Worm (Caenorhabditis elegans) whole organism, L4 larva: ENCODE data around the gene gvd-1.

Experiments used
- F26F4.8 ChIP-seq: fragments of 200-800 bp; sonication (Bioruptor generic); conservative IDR thresholded peaks from 2 replicates; pipeline ENCODE4 v1.3.6; 2022; ENCODE audit warnings: missing genetic modification characterization, missing compliant biosample characterization
- F37D6.2 ChIP-seq: sonication (generic microtip); optimal IDR thresholded peaks from 2 replicates; lab custom pipeline; 2016; ENCODE audit warnings: mild to moderate bottlenecking, missing genetic modification characterization, missing compliant biosample characterization
- T20F7.1 ChIP-seq: fragments of 200-800 bp; sonication (Bioruptor generic); optimal IDR thresholded peaks from 2 replicates; lab custom pipeline; 2018; ENCODE audit warnings: mild to moderate bottlenecking, missing genetic modification characterization, missing compliant biosample characterization
- Y48G9A.11 ChIP-seq: fragments of 200-800 bp; sonication (Bioruptor generic); IDR thresholded peaks from 2 replicates; pipeline ENCODE4 v1.3.6; 2022; ENCODE audit warnings: missing genetic modification reagents, missing genetic modification characterization, missing compliant biosample characterization
- Y5F2A.4 ChIP-seq: fragments of 200-800 bp; sonication (Bioruptor generic); optimal IDR thresholded peaks from 2 replicates; lab custom pipeline; 2018; ENCODE audit warnings: mild to moderate bottlenecking, missing genetic modification characterization, missing compliant biosample characterization
- ZK337.2 ChIP-seq: fragments of 200-800 bp; sonication (Bioruptor generic); IDR thresholded peaks from 2 replicates; pipeline ENCODE4 v1.3.6; 2022; ENCODE audit warnings: missing genetic modification reagents, missing genetic modification characterization, missing compliant biosample characterization
- ZK546.5 ChIP-seq, 2 experiments: sonication (generic microtip); optimal IDR thresholded peaks; 2 replicates each; lab custom pipeline; 2017; ENCODE audit warnings: missing biosample characterization in 2 of 2, missing genetic modification characterization in 2 of 2
- aha-1 ChIP-seq: fragments of 150-350 bp; peaks from one replicate; lab custom pipeline; 2014; ENCODE audit warnings: missing biosample characterization, missing genetic modification characterization
- aly-2 ChIP-seq: sonication (generic microtip); optimal IDR thresholded peaks from 2 replicates; lab custom pipeline; 2018; ENCODE audit warnings: missing biosample characterization, missing genetic modification characterization
- ama-1 ChIP-seq: fragments of 150-350 bp; optimal IDR thresholded peaks from 2 replicates; lab custom pipeline; 2014; ENCODE audit warnings: inconsistent platforms, mixed read lengths
- arid-1 ChIP-seq: fragments of 200-800 bp; sonication (Bioruptor generic); conservative IDR thresholded peaks from 2 replicates; pipeline ENCODE4 v1.3.6; 2022; ENCODE audit warnings: missing genetic modification reagents, missing genetic modification characterization, missing compliant biosample characterization
- ceh-62 ChIP-seq: sonication (generic microtip); optimal IDR thresholded peaks from 2 replicates; lab custom pipeline; 2017; ENCODE audit warnings: missing biosample characterization, missing genetic modification characterization
- daf-19 ChIP-seq: fragments of 200-800 bp; sonication (Bioruptor generic); conservative IDR thresholded peaks from 2 replicates; pipeline ENCODE4 v1.3.6; 2022; ENCODE audit warnings: missing genetic modification characterization, missing compliant biosample characterization
- dmd-6 ChIP-seq: fragments of 200-800 bp; sonication (Bioruptor generic); IDR thresholded peaks from 2 replicates; pipeline ENCODE4 v1.3.6; 2022; ENCODE audit warnings: missing genetic modification reagents, missing genetic modification characterization, missing compliant biosample characterization
- dmd-9 ChIP-seq: fragments of 200-800 bp; sonication (Bioruptor generic); IDR thresholded peaks from 2 replicates; pipeline ENCODE4 v1.3.6; 2022; ENCODE audit warnings: missing genetic modification reagents, missing genetic modification characterization, missing compliant biosample characterization
- duxl-1 ChIP-seq: sonication (generic microtip); optimal IDR thresholded peaks from 2 replicates; lab custom pipeline; 2016; ENCODE audit warnings: mild to moderate bottlenecking, missing genetic modification characterization, moderate library complexity, missing compliant biosample characterization; ENCODE audit not compliant: poor library complexity
- egl-27 ChIP-seq: sonication (generic microtip); optimal IDR thresholded peaks from 3 replicates; lab custom pipeline; 2017; ENCODE audit warnings: missing biosample characterization, missing genetic modification reagents, missing genetic modification characterization
- egl-43 ChIP-seq: fragments of 200-800 bp; sonication (Bioruptor generic); IDR thresholded peaks from 2 replicates; pipeline ENCODE4 v1.3.6; 2022; ENCODE audit warnings: missing genetic modification reagents, missing genetic modification characterization, missing compliant biosample characterization
- fkh-10 ChIP-seq: fragments of 150-350 bp; optimal IDR thresholded peaks from 2 replicates; lab custom pipeline; 2014; ENCODE audit warnings: missing biosample characterization, missing genetic modification reagents, missing genetic modification characterization
- lim-7 ChIP-seq: fragments of 200-800 bp; sonication (Bioruptor generic); IDR thresholded peaks from 2 replicates; pipeline ENCODE4 v1.3.6; 2022; ENCODE audit warnings: missing genetic modification characterization, missing compliant biosample characterization
- lin-1 ChIP-seq: fragments of 200-800 bp; sonication (Bioruptor generic); IDR thresholded peaks from 2 replicates; pipeline ENCODE4 v1.3.6; 2022; ENCODE audit warnings: missing genetic modification reagents, missing genetic modification characterization, missing compliant biosample characterization
- lin-13 ChIP-seq: fragments of 150-350 bp; optimal IDR thresholded peaks from 2 replicates; lab custom pipeline; 2014; ENCODE audit warnings: missing biosample characterization, missing genetic modification reagents, missing genetic modification characterization
- lin-29 ChIP-seq: fragments of 200-800 bp; sonication (Bioruptor generic); IDR thresholded peaks from 2 replicates; pipeline ENCODE4 v1.3.6; 2022; ENCODE audit warnings: missing genetic modification reagents, missing genetic modification characterization, missing compliant biosample characterization
- lir-3 ChIP-seq: sonication (generic microtip); optimal IDR thresholded peaks from 2 replicates; lab custom pipeline; 2016; ENCODE audit warnings: mild to moderate bottlenecking, missing genetic modification characterization, missing compliant biosample characterization
- lsy-2 ChIP-seq, 2 experiments: fragments of 150-350 bp in 1 of 2; sonication (generic microtip) in 1 of 2; optimal IDR thresholded peaks; 2 replicates each; lab custom pipeline; 2014 to 2017; ENCODE audit warnings: missing biosample characterization in 2 of 2, missing genetic modification characterization in 2 of 2
- madf-5 ChIP-seq, 2 experiments: fragments of 200-800 bp; sonication (Bioruptor generic); IDR thresholded peaks; 2 replicates each; pipeline ENCODE4 v1.3.6; 2022; ENCODE audit warnings: missing compliant biosample characterization in 2 of 2, missing genetic modification characterization in 2 of 2
- mdt-29 ChIP-seq: fragments of 200-800 bp; sonication (Bioruptor generic); IDR thresholded peaks from 2 replicates; pipeline ENCODE4 v1.3.6; 2022; ENCODE audit warnings: missing genetic modification reagents, missing genetic modification characterization, missing compliant biosample characterization
- mes-2 ChIP-seq: sonication (generic microtip); optimal IDR thresholded peaks from 2 replicates; lab custom pipeline; 2016; ENCODE audit warnings: missing genotype, mild to moderate bottlenecking, missing genetic modification characterization, missing compliant biosample characterization; ENCODE audit not compliant: poor library complexity, severe bottlenecking
- nhr-10 ChIP-seq: fragments of 150-350 bp; optimal IDR thresholded peaks from 2 replicates; lab custom pipeline; 2014; ENCODE audit warnings: missing biosample characterization, missing genetic modification characterization
- nhr-111 ChIP-seq: fragments of 200-800 bp; sonication (Bioruptor generic); optimal IDR thresholded peaks from 2 replicates; lab custom pipeline; 2018; ENCODE audit warnings: mild to moderate bottlenecking, missing genetic modification characterization, missing compliant biosample characterization
- nhr-237 ChIP-seq: sonication (generic microtip); optimal IDR thresholded peaks from 2 replicates; lab custom pipeline; 2017; ENCODE audit warnings: missing biosample characterization, missing genetic modification characterization
- nhr-25 ChIP-seq: sonication (generic microtip); optimal IDR thresholded peaks from 2 replicates; lab custom pipeline; 2017; ENCODE audit warnings: missing genetic modification characterization, mild to moderate bottlenecking, missing compliant biosample characterization, antibody characterized with exemption, moderate library complexity, borderline replicate concordance; ENCODE audit not compliant: insufficient read depth
- nhr-28 ChIP-seq: fragments of 150-350 bp; optimal IDR thresholded peaks from 2 replicates; lab custom pipeline; 2014; ENCODE audit warnings: missing biosample characterization, missing genetic modification characterization
- nhr-76 ChIP-seq: fragments of 150-350 bp; optimal IDR thresholded peaks from 2 replicates; lab custom pipeline; 2014; ENCODE audit warnings: missing biosample characterization, missing genetic modification characterization
- pha-4 ChIP-seq, 2 experiments: fragments of 150-350 bp in 1 of 2; fragments of 200-800 bp in 1 of 2; sonication (Bioruptor generic) in 1 of 2; IDR thresholded peaks in 1 of 2; optimal IDR thresholded peaks in 1 of 2; 2 replicates each; pipeline versions ENCODE4 v1.3.6 to Lab custom; 2014 to 2022; ENCODE audit warnings: missing genetic modification characterization in 2 of 2, missing genetic modification reagents in 2 of 2, missing biosample characterization in 1 of 2, missing compliant biosample characterization in 1 of 2
- pqm-1 ChIP-seq: sonication (generic microtip); optimal IDR thresholded peaks from 2 replicates; lab custom pipeline; 2017; ENCODE audit warnings: missing biosample characterization, missing genetic modification characterization
- saeg-2 ChIP-seq: fragments of 200-800 bp; sonication (Bioruptor generic); IDR thresholded peaks from 2 replicates; pipeline ENCODE4 v1.3.6; 2022; ENCODE audit warnings: missing genetic modification reagents, missing genetic modification characterization, missing compliant biosample characterization
- sdz-12 ChIP-seq: fragments of 200-800 bp; sonication (Bioruptor generic); optimal IDR thresholded peaks from 2 replicates; lab custom pipeline; 2018; ENCODE audit warnings: mild to moderate bottlenecking, missing genetic modification characterization, missing compliant biosample characterization
- set-16 ChIP-seq: fragments of 200-800 bp; sonication (Bioruptor generic); IDR thresholded peaks from 2 replicates; pipeline ENCODE4 v1.3.6; 2022; ENCODE audit warnings: missing genetic modification reagents, missing genetic modification characterization, missing compliant biosample characterization
- skn-1 ChIP-seq: fragments of 150-350 bp; optimal IDR thresholded peaks from 2 replicates; lab custom pipeline; 2014; ENCODE audit warnings: missing biosample characterization, missing genetic modification characterization
- snpc-4 ChIP-seq: fragments of 150-350 bp; optimal IDR thresholded peaks from 2 replicates; lab custom pipeline; 2014; ENCODE audit warnings: missing biosample characterization, missing genetic modification characterization
- spr-1 ChIP-seq: sonication (generic microtip); optimal IDR thresholded peaks from 2 replicates; lab custom pipeline; 2016; ENCODE audit warnings: mild to moderate bottlenecking, missing genetic modification characterization, missing compliant biosample characterization
- unc-130 ChIP-seq: sonication (generic microtip); optimal IDR thresholded peaks from 2 replicates; lab custom pipeline; 2016; ENCODE audit warnings: missing genetic modification reagents, missing genetic modification characterization, missing compliant biosample characterization
- unc-39 ChIP-seq: sonication (generic microtip); optimal IDR thresholded peaks from 2 replicates; lab custom pipeline; 2017; ENCODE audit warnings: missing biosample characterization, missing genetic modification characterization
- zag-1 ChIP-seq: fragments of 150-350 bp; optimal IDR thresholded peaks from 2 replicates; lab custom pipeline; 2014; ENCODE audit warnings: missing biosample characterization, missing genetic modification characterization
- ztf-11 ChIP-seq: fragments of 150-350 bp; optimal IDR thresholded peaks from 2 replicates; lab custom pipeline; 2014; ENCODE audit warnings: missing biosample characterization, missing genetic modification characterization

Gene gvd-1

DNA sequence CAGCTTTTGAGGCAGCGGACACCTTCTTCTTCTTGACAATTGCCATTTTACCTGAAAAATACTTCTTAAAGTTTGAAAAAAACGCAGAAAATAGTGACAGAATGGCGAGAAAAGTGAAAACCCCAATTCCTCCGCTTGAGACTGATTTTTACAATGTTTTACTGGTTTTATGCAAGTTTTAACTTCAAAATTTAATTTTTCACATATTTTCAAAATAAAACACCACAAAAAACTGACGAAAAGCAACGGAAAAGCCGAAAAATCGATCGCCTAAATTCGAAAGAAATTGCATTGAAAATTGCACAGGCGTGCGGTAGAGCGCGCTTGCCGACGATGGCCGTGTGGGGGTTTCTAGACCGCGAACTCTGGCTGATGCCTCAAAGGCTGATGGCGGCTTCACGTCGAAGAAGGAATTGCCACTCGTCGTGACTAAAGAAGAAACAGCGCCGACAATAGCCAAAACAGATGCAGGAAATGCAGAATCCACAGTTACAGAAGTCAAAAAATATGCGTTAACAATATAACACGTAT lies 18.3 kb upstream of the gvd-1 start, which contains the start of gene nsun-1 (continued):
- no peak for TF ChIP-seq T20F7.1 (GFP tag; lab: Kevin White, UChicago)
- no peak for TF ChIP-seq arid-1 (GFP tag; lab: Robert Waterston, UW)
- TF ChIP-seq egl-43 (GFP tag; lab: Robert Waterston, UW) = no peak
- no peak for TF ChIP-seq lin-29 (GFP tag; lab: Robert Waterston, UW)
- 0 out of 2 replicates have a peak, but pooled peaks have one; percentile 11 for TF ChIP-seq ZK337.2
- TF ChIP-seq duxl-1 (tag; lab: Kevin White, UChicago) = no peak
- no peak for TF ChIP-seq Y48G9A.11 (GFP tag; lab: Robert Waterston, UW)
- no peak for TF ChIP-seq madf-5 (GFP tag; IDR thresholded peaks at IDR 0.05; lab: Robert Waterston, UW)
- no peak for TF ChIP-seq pha-4 (GFP tag; IDR thresholded peaks at IDR 0.05; lab: Robert Waterston, UW)
- no peak for TF ChIP-seq pha-4 (tag; optimal IDR thresholded peaks at IDR 0.05; lab: Kevin White, UChicago)
- TF ChIP-seq ZK546.5 (tag; optimal IDR thresholded peaks at IDR 0.05; lab: Kevin White, UChicago) = no peak
- TF ChIP-seq F37D6.2 (tag; lab: Kevin White, UChicago) = no peak
- TF ChIP-seq saeg-2 (GFP tag; lab: Robert Waterston, UW) = no peak
- TF ChIP-seq mes-2 (tag; lab: Kevin White, UChicago) = peak; percentile 94
- no peak for TF ChIP-seq nhr-76 (tag; lab: Kevin White, UChicago)
- no peak for TF ChIP-seq ceh-62
- no peak for TF ChIP-seq F26F4.8
- TF ChIP-seq lim-7 (GFP tag; lab: Robert Waterston, UW) = no peak
- no peak for TF ChIP-seq lin-1 (GFP tag; lab: Robert Waterston, UW)
- no peak for TF ChIP-seq sdz-12 (GFP tag; lab: Kevin White, UChicago)
- no peak for TF ChIP-seq zag-1 (tag; lab: Kevin White, UChicago)
- no peak for TF ChIP-seq pqm-1 (tag; lab: Kevin White, UChicago)
- TF ChIP-seq nhr-111 (GFP tag; lab: Kevin White, UChicago) = no peak
- TF ChIP-seq lin-13 (GFP tag; lab: Kevin White, UChicago) = peak; percentile 55
- TF ChIP-seq ztf-11 (tag; lab: Kevin White, UChicago) = no peak
- no peak for TF ChIP-seq nhr-10 (tag; lab: Kevin White, UChicago)
- no peak for TF ChIP-seq daf-19 (GFP tag; lab: Robert Waterston, UW)
- TF ChIP-seq egl-27 (tag; lab: Kevin White, UChicago) = no peak
- no peak for TF ChIP-seq nhr-237
- TF ChIP-seq lir-3 = no peak
- TF ChIP-seq spr-1 = no peak
- 0 out of 2 replicates have a peak, but pooled peaks have one; percentile 21 for TF ChIP-seq dmd-6 (GFP tag; lab: Robert Waterston, UW)
- no peak for TF ChIP-seq fkh-10 (GFP tag; lab: Kevin White, UChicago)
- peak; percentile 35 for TF ChIP-seq nhr-28 (tag; lab: Kevin White, UChicago)
- TF ChIP-seq, all 104 proteins: peak for 18

DNA sequence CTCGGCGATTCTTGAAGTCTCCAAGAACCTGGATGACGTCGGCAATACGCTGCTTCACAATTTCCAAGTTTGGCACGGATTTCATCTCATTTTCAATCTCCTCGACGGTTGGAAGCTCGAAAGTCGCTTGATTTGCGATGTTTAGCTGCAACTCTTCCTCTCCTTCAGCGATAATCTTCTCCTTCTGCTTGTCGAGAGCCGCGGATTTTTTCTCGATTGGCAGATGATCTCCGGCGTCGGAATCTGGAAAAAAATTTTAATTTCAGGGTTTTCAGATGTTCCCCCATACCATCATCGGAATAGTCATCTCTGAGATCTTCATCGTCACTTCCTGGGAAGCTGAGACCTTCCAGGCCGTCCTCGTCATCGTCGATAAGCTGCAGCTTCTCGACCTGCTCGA lies 17.6 kb upstream of the gvd-1 start:
- no peak for TF ChIP-seq duxl-1 (tag; lab: Kevin White, UChicago)
- TF ChIP-seq aha-1 = peak; percentile 94
- TF ChIP-seq set-16 (GFP tag; lab: Robert Waterston, UW) = 0 out of 2 replicates have a peak, but pooled peaks have one; percentile 9

DNA sequence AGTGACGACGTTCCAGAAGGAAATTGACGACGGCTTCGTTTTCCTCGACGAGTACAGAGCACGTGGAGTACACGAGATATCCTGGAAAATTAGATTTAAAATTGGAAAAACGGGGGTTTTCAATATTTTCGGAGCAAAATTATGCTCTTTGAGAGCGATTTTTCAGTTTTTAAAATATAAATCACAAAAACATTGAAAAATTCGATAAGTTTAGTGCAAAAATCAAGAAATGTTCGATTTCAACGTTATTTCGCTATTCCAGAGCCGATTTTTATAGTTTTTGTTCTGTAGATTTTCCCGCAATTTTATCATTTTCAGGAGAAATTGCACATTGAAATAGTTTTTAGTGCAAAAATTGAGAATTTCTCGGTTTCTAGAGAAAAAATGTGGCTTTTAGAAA lies 15.5 kb upstream of the gvd-1 start, which contains the start of gene W07E6.5:
Gene W07E6.5, plus strand, starts transcription at position 301 of the 400 bp plus-strand sequence.
- TF ChIP-seq ZK337.2 (no peak), mdt-29 (GFP tag; lab: Robert Waterston, UW) (no peak), unc-39 (tag; lab: Kevin White, UChicago) (no peak), Y5F2A.4 (GFP tag; lab: Kevin White, UChicago) (no peak), unc-130 (GFP tag; lab: Kevin White, UChicago) (no peak), skn-1 (tag; lab: Kevin White, UChicago) (no peak), ama-1 (lab: Kevin White, UChicago) (no peak), nhr-25 (no peak), zag-1 (tag; lab: Kevin White, UChicago) (no peak), lsy-2 (tag; optimal IDR thresholded peaks at IDR 0.05; lab: Kevin White, UChicago) (no peak), snpc-4 (tag; lab: Kevin White, UChicago) (no peak), dmd-9 (GFP tag; lab: Robert Waterston, UW) (no peak), aly-2 (tag; lab: Kevin White, UChicago) (no peak), arid-1 (GFP tag; lab: Robert Waterston, UW) (no peak)
